Fruit fly (Drosophila melanogaster): ENCODE data around the gene lgs.

The lgs gene

DNA sequence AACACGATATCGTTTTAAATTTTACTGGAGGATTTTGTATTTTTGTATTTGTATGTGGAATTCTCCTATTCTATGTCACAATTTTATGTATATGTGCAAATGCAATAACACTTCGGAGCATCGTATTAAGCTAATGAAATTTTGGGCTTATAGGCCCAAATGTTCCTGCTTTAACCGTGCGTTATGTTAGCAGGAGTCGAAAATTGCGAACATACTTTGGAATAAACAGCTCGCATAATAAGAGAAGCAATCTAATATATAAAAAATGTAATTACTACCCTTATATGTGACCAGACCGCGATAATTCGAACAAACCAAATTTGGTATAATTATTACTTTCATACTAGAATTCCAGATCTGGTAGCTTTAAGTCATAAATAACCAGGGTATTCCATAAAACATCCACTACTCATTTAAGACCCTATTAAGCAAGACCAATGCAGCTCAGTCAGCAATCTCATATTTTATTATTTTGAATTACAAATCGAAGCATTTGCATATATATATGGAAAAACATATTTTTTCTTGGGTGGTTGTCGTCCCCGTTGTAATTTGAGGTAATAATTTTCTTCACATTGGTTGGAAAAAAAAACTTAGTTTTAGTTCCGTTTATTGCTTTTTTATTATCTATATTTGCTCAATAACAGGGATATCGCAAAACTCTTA is at the start of gene lgs:
Gene lgs (minus strand): TSS at position 320 of the 666 bp plus-strand sequence.
- TF ChIP-seq Sin3A (optimal IDR thresholded peaks at IDR 0.05) = no peak
- TF ChIP-seq Myc (optimal IDR thresholded peaks at IDR 0.05) = no peak
- no peak for TF ChIP-seq insv (optimal IDR thresholded peaks at IDR 0.05)
- no peak for TF ChIP-seq h (optimal IDR thresholded peaks at IDR 0.05)
- no peak for TF ChIP-seq psq (optimal IDR thresholded peaks at IDR 0.05)
- TF ChIP-seq ttk (optimal IDR thresholded peaks at IDR 0.05) = no peak

DNA sequence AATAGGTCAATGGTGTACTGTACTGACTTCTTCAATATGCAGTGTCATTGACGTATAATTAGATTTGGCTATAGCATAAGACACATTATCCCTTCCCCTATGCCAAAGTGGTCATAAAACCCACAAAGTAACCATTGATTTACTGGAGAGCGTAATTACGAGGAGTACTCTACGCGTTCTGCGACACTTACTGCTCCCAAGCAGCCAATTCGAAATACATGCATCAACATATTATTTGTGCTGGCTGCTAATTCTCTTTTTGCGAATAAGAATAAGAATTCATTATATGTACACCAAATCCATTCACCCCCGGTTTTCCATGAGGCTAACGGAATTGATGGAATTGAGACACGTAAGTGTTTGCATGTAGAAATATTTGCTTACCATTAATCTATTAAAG is 48.9 kb upstream of the lgs start:
- TF ChIP-seq ttk (optimal IDR thresholded peaks at IDR 0.05) = no peak
- TF ChIP-seq psq (optimal IDR thresholded peaks at IDR 0.05) = no peak
- TF ChIP-seq Sin3A (optimal IDR thresholded peaks at IDR 0.05) = no peak
- TF ChIP-seq h (optimal IDR thresholded peaks at IDR 0.05) = no peak
- no peak for TF ChIP-seq insv (optimal IDR thresholded peaks at IDR 0.05)

DNA sequence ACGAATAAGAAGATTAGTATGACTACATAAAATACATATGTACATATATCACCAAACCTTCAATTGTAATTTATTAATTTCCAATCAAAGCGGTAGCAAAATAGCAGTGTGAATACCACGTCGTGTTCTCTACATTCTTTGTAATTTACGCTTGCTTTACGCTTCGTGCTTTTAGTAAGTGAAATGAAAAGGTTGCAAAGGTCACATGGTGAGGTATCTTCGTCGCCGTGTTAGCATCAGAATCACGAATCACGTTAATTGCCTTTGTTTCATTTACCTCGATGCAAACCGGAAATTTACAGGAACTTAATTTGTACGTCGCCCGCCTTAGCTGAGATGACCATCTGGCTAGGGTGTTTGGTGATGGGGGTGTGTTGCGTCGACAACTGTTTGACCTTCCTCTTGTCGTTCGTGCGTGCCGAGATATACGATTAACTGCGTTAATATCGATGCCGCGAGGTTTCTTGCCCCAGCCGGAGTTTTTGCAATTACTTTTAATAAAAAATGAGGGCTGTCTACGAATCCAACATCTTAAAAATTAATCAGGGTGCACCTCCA is 47.1 kb upstream of the lgs start:
- TF ChIP-seq Myc (optimal IDR thresholded peaks at IDR 0.05) (no peak), insv (optimal IDR thresholded peaks at IDR 0.05) (no peak), psq (optimal IDR thresholded peaks at IDR 0.05) (no peak), h (optimal IDR thresholded peaks at IDR 0.05) (no peak), ttk (optimal IDR thresholded peaks at IDR 0.05) (no peak), Sin3A (optimal IDR thresholded peaks at IDR 0.05) (no peak)

DNA sequence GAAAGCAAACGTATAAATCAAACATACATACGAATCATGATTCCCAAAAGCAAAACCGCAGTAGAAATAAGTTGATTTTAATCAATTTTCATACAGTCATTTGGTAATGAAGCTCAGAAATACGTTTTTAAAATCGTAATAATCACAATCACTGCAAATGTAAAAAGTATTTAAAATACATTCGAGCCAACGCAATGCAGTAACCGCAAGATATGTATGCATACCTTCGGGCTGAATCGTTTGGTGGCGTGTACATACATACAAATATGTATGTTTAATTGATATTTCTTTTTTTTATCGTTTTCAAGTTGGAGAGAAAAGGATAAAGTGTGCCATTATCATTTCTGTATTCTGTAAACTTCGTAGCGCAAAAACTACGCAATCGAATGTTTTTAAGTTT is 46.4 kb upstream of the lgs start:
- TF ChIP-seq h (optimal IDR thresholded peaks at IDR 0.05) = no peak
- no peak for TF ChIP-seq Sin3A (optimal IDR thresholded peaks at IDR 0.05)
- no peak for TF ChIP-seq psq (optimal IDR thresholded peaks at IDR 0.05)
- TF ChIP-seq Myc (optimal IDR thresholded peaks at IDR 0.05) = no peak
- TF ChIP-seq insv (optimal IDR thresholded peaks at IDR 0.05) = no peak
- TF ChIP-seq ttk (optimal IDR thresholded peaks at IDR 0.05) = no peak

DNA sequence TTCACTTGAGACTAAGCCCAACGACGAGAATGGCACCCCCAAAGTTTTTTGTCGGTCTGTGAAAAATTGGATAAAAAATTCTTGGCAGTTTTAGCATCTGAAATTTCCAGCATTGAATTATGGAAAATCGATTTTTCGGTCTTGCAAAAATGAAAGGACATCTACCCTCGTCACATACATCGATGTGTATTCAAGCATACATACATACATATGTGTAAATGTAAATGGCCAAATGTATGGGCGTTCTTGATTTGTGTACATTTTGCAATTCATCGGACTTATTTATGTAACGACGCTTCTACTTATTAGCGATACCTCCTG is 45.8 kb upstream of the lgs start:
- TF ChIP-seq psq (optimal IDR thresholded peaks at IDR 0.05) = no peak
- no peak for TF ChIP-seq Myc (optimal IDR thresholded peaks at IDR 0.05)

DNA sequence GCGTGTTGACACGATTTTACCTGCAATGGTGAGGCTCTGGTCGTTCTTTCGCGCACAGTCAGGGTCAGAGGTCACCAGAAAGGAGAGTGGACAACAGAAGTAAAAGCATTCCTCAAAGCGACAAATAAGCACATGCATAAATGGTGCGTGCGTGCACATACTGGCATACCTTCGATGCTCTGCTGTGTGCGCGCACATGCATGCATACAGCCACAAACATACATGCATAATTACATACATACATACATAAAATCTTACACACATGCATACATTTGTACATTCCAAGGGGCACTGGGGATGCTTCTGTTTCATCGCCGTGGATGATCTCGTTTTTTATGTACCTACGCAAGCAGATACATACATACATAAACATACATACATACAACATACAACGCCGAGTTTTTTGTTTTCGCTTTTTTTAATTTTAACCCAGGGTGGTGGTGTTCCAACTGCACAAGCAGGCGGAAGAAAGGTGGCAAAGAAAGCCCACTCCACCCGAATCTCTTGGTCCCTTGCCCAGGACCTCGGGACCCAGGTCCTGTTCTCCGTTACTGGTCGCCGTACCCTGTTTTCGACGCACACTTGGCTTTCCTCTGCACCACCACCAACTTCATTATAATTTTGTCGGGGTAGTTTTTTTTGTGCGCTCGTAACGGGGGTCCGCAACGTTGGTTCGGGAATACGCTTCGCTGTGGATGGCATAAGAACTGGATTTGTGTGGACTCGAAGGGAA is 45.3 kb upstream of the lgs start, which contains the start of gene Asator:
Gene Asator (minus strand): TSS at position 167 of the 733 bp plus-strand sequence.
- TF ChIP-seq psq (optimal IDR thresholded peaks at IDR 0.05) (no peak), ttk (optimal IDR thresholded peaks at IDR 0.05) (no peak), Sin3A (optimal IDR thresholded peaks at IDR 0.05) (no peak), h (optimal IDR thresholded peaks at IDR 0.05) (no peak), Myc (optimal IDR thresholded peaks at IDR 0.05) (no peak), insv (optimal IDR thresholded peaks at IDR 0.05) (no peak)

DNA sequence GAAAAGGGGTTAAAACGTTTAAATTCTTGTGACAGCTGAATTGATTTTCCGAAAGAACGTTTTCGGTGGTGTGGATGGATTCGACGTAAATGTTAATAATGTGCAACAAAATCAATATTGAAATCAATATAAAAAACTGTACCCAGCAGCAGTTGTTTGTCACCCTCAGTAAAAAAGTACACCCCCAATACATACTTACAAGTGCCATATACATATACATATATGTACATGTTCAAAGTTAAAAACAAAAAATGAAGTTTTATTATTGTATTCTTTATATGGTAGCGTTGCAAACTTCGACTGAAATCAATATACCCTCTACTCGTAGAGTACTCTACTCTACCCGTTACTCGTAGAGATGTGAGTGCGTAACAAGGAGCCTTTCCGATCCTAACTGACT is 43.8 kb upstream of the lgs start:
- no peak for TF ChIP-seq psq (optimal IDR thresholded peaks at IDR 0.05)
- TF ChIP-seq h (optimal IDR thresholded peaks at IDR 0.05) = no peak
- TF ChIP-seq ttk (optimal IDR thresholded peaks at IDR 0.05) = no peak
- no peak for TF ChIP-seq insv (optimal IDR thresholded peaks at IDR 0.05)
- TF ChIP-seq Myc (optimal IDR thresholded peaks at IDR 0.05) = no peak
- no peak for TF ChIP-seq Sin3A (optimal IDR thresholded peaks at IDR 0.05)

DNA sequence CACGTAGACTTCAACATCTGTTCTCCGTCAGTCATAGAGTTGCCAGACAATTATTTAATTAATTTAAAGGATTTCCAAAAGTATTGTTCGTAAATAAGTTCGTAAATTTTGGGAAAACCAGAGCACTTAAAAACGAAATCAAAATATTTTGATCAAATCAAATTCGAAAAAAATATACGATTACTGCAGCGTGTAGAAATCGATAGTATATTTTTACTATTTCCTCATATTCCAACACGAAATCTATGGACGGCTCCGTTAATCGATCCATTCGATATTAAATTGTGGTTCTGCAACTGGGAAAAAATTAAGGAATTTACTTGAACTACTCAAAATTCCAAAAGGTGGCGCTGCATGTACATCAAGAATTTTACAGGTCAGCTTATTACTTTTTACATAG is 42.7 kb upstream of the lgs start:
- TF ChIP-seq psq (optimal IDR thresholded peaks at IDR 0.05) = no peak
- TF ChIP-seq Myc (optimal IDR thresholded peaks at IDR 0.05) = no peak
- TF ChIP-seq insv (optimal IDR thresholded peaks at IDR 0.05) = no peak
- TF ChIP-seq Sin3A (optimal IDR thresholded peaks at IDR 0.05) = no peak
- TF ChIP-seq ttk (optimal IDR thresholded peaks at IDR 0.05) = no peak
- TF ChIP-seq h (optimal IDR thresholded peaks at IDR 0.05) = no peak

DNA sequence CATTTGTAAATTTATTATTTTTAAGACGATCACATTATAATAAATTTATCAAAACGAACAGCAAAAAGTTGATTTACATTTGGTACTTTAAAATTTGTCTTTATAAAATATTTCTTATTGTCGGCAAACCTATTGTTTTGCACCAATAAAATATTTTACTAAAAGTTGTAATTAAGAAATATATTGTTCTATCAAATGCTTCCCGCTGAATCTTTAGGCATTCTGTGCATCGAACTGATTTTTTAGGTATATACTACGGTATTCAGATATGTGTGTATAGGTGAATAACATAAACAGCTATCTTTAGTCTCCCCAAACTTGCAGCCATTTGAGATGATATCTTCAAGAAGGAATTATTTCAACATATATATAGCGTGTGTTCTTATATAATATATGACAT is 42.1 kb upstream of the lgs start:
- TF ChIP-seq psq (optimal IDR thresholded peaks at IDR 0.05) = no peak
- no peak for TF ChIP-seq ttk (optimal IDR thresholded peaks at IDR 0.05)
- no peak for TF ChIP-seq h (optimal IDR thresholded peaks at IDR 0.05)
- no peak for TF ChIP-seq Sin3A (optimal IDR thresholded peaks at IDR 0.05)
- no peak for TF ChIP-seq Myc (optimal IDR thresholded peaks at IDR 0.05)
- no peak for TF ChIP-seq insv (optimal IDR thresholded peaks at IDR 0.05)

DNA sequence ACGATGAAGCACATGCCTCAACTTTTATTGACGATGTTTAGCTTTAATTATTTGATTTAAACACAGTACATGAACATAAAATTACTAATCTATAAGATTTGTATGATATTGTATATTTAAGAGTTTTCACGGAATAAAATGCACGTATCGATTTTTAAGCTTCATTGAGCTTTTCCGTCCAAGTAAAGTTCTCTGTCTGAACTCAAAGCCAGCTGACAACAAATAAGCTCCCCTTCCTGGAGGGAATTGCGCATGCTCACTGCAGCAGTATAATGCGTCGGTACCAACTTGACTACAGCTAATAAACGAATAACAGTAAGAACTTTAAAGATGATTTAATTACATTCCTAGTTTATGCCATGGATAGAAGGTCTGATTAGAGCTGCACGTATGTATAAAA is 39.9 kb upstream of the lgs start:
- TF ChIP-seq h (optimal IDR thresholded peaks at IDR 0.05) = no peak
- no peak for TF ChIP-seq Myc (optimal IDR thresholded peaks at IDR 0.05)
- TF ChIP-seq insv (optimal IDR thresholded peaks at IDR 0.05) = no peak
- TF ChIP-seq Sin3A (optimal IDR thresholded peaks at IDR 0.05) = no peak
- no peak for TF ChIP-seq ttk (optimal IDR thresholded peaks at IDR 0.05)
- TF ChIP-seq psq (optimal IDR thresholded peaks at IDR 0.05) = no peak

DNA sequence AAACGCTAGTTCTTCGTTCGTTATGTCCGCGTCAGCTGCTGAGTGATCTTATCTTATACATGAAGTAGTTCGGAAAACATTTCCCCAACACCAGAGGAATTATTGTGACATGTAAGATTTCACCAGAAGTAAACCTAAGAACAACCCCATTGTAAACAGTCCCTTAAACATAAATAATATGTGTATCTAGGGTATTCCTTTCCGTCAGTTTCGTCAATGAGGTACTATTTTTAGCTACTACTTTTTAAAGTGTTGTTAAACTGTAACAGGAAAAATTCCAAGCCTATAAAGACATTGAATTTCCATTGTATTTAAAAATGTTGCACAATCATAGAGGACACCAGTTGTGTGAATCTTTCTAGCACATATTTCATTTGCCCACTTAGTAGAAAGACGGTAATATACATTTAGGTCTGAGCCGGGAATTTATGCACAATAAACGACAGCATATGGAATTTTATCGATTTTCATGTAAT is 39.0 kb upstream of the lgs start:
- no peak for TF ChIP-seq Sin3A (optimal IDR thresholded peaks at IDR 0.05)
- no peak for TF ChIP-seq ttk (optimal IDR thresholded peaks at IDR 0.05)
- TF ChIP-seq psq (optimal IDR thresholded peaks at IDR 0.05) = no peak
- TF ChIP-seq h (optimal IDR thresholded peaks at IDR 0.05) = no peak
- TF ChIP-seq insv (optimal IDR thresholded peaks at IDR 0.05) = no peak
- no peak for TF ChIP-seq Myc (optimal IDR thresholded peaks at IDR 0.05)

DNA sequence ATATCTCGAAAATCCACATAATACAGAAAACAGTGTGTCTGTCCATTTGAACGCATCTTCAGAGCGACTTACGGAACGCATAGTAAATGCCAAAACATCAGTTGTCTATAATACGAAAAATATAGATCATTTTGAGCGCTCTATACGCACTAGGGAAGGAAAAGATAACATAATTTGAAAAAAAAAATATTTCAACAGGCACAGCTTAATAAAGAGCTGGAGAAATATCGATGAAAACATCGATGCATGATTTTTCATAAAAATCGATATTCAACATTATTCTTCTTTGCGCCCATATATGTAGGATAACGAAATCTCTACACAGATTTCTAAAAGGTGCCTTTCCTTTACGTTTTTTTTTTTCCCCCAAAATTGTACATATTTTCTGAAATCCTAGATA is 38.0 kb upstream of the lgs start:
- no peak for TF ChIP-seq psq (optimal IDR thresholded peaks at IDR 0.05)
- no peak for TF ChIP-seq Myc (optimal IDR thresholded peaks at IDR 0.05)
- TF ChIP-seq ttk (optimal IDR thresholded peaks at IDR 0.05) = no peak
- no peak for TF ChIP-seq h (optimal IDR thresholded peaks at IDR 0.05)
- no peak for TF ChIP-seq insv (optimal IDR thresholded peaks at IDR 0.05)
- no peak for TF ChIP-seq Sin3A (optimal IDR thresholded peaks at IDR 0.05)

All from Kc167 (cell line).